Worm (Caenorhabditis elegans): Measurements from ENCODE around the gene fbxc-42.

The fbxc-42 gene

ce11 chrII:991300-991699, at the start of gene fbxc-42:
Gene fbxc-42, plus strand, starts transcription at chrII:991600.
- TF ChIP-seq egl-5 (tag; optimal IDR thresholded peaks at IDR 0.05): no peak
- TF ChIP-seq ama-1 (optimal IDR thresholded peaks at IDR 0.05): no peak
- no peak for TF ChIP-seq nhr-12 (tag; optimal IDR thresholded peaks at IDR 0.05)
- TF ChIP-seq nhr-77 (tag; optimal IDR thresholded peaks at IDR 0.05): no peak
- no peak for TF ChIP-seq nhr-25 (tag; optimal IDR thresholded peaks at IDR 0.05)
- TF ChIP-seq hmg-11 (tag; optimal IDR thresholded peaks at IDR 0.05): no peak
- no peak for TF ChIP-seq nhr-67 (tag; optimal IDR thresholded peaks at IDR 0.05)
- no peak for TF ChIP-seq lin-39 (tag; optimal IDR thresholded peaks at IDR 0.05)
- no peak for TF ChIP-seq pqm-1 (tag; optimal IDR thresholded peaks at IDR 0.05)
- no peak for TF ChIP-seq ztf-4 (tag; optimal IDR thresholded peaks at IDR 0.05)
- no peak for TF ChIP-seq ztf-11 (tag; optimal IDR thresholded peaks at IDR 0.05)
- no peak for TF ChIP-seq nhr-28 (tag; optimal IDR thresholded peaks at IDR 0.05)
- TF ChIP-seq tbx-2 (tag; optimal IDR thresholded peaks at IDR 0.05): no peak
- TF ChIP-seq eor-1 (tag; optimal IDR thresholded peaks at IDR 0.05): no peak
- no peak for TF ChIP-seq snpc-4 (tag; optimal IDR thresholded peaks at IDR 0.05)
- TF ChIP-seq ceh-9 (tag; optimal IDR thresholded peaks at IDR 0.05): no peak
- TF ChIP-seq nhr-43 (tag; optimal IDR thresholded peaks at IDR 0.05; ENCODE audit: poor library complexity, severe bottlenecking): no peak

- TF ChIP-seq nhr-28 (tag; optimal IDR thresholded peaks at IDR 0.05): no peak
- no peak for TF ChIP-seq unc-39 (tag; optimal IDR thresholded peaks at IDR 0.05)
- TF ChIP-seq elt-2 (tag; optimal IDR thresholded peaks at IDR 0.05): peak; percentile 81
- TF ChIP-seq hmg-11 (tag; optimal IDR thresholded peaks at IDR 0.05): no peak
- TF ChIP-seq pqm-1 (tag; optimal IDR thresholded peaks at IDR 0.05): peak; percentile 76
- TF ChIP-seq ztf-11 (tag; optimal IDR thresholded peaks at IDR 0.05): no peak
- no peak for TF ChIP-seq nfya-1 (tag; optimal IDR thresholded peaks at IDR 0.05; ENCODE audit: insufficient read depth)
Measured at ce11 chrII:943773-944172, 47.6 kb upstream of the fbxc-42 start, which contains the start of gene clec-43. Gene clec-43, plus strand, starts transcription at chrII:944066.

- TF ChIP-seq nhr-28 (tag; optimal IDR thresholded peaks at IDR 0.05) (no peak), egl-5 (tag; optimal IDR thresholded peaks at IDR 0.05) (no peak), hmg-11 (tag; optimal IDR thresholded peaks at IDR 0.05) (no peak), nhr-23 (tag; optimal IDR thresholded peaks at IDR 0.05) (no peak), daf-12 (tag; optimal IDR thresholded peaks at IDR 0.05) (no peak), elt-2 (tag; optimal IDR thresholded peaks at IDR 0.05) (no peak), fos-1 (tag; optimal IDR thresholded peaks at IDR 0.05) (no peak), elt-1 (tag; optimal IDR thresholded peaks at IDR 0.05) (no peak), lin-15B (tag; optimal IDR thresholded peaks at IDR 0.05) (no peak), mml-1 (tag; optimal IDR thresholded peaks at IDR 0.05) (no peak)
Measured at ce11 chrII:948091-948490, 43.3 kb upstream of the fbxc-42 start, which contains the start of gene fbxc-32. Gene fbxc-32, minus strand, starts transcription at chrII:948191.

ce11 chrII:950374-950773, 41.0 kb upstream of the fbxc-42 start:
- TF ChIP-seq R02D3.7 (tag; optimal IDR thresholded peaks at IDR 0.05): no peak
- no peak for TF ChIP-seq nhr-76 (tag; optimal IDR thresholded peaks at IDR 0.05)
- no peak for TF ChIP-seq pha-4 (tag; optimal IDR thresholded peaks at IDR 0.05)
- TF ChIP-seq snpc-4 (tag; optimal IDR thresholded peaks at IDR 0.05): no peak
- TF ChIP-seq nhr-23 (tag; optimal IDR thresholded peaks at IDR 0.05): no peak
- no peak for TF ChIP-seq nfya-1 (tag; optimal IDR thresholded peaks at IDR 0.05; ENCODE audit: insufficient read depth)
- TF ChIP-seq tbx-2 (tag; optimal IDR thresholded peaks at IDR 0.05): no peak
- no peak for TF ChIP-seq aly-2 (tag; optimal IDR thresholded peaks at IDR 0.05)
- TF ChIP-seq lsy-12 (tag; optimal IDR thresholded peaks at IDR 0.05): no peak
- no peak for TF ChIP-seq mml-1 (tag; optimal IDR thresholded peaks at IDR 0.05)
- TF ChIP-seq nhr-11 (tag; optimal IDR thresholded peaks at IDR 0.05): no peak
- no peak for TF ChIP-seq nhr-237 (tag; optimal IDR thresholded peaks at IDR 0.05)

- TF ChIP-seq fkh-10 (GFP tag; optimal IDR thresholded peaks at IDR 0.05): no peak
Measured at ce11 chrII:953052-953451, 38.3 kb upstream of the fbxc-42 start.

- TF ChIP-seq elt-2 (tag; optimal IDR thresholded peaks at IDR 0.05): peak; percentile 26
Measured at ce11 chrII:954626-955025, 36.8 kb upstream of the fbxc-42 start, which contains the start of gene fbxc-7. Gene fbxc-7, plus strand, starts transcription at chrII:954926.

Data from whole organism, L3 larva.